3 fruit fly cellular contexts compared by ENCODE assay signal in the genomic region with DNA sequence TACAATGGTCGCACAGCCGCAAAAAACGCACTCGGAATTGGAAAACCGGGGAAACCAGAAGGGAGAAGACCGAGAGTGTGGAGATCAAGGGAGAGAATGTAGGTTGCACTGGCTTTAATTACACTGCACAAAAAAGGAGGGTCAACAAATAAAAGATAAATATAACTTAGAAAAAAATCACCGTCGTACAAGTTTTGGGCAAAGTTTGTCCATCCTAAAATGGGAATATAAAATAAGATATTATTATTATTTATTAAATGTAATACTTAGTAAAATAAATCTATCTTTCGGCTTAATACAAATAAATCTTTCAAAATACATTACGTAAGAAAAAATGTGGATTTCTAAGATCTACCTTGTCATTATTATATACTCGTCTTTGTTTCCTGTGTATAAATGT.
TF ChIP-seq lines count a peak whose summit lies in the region.

No protein-coding gene starts in this region.

- TF ChIP-seq CTCF in whole organism, embryonic (GFP tag; optimal IDR thresholded peaks at IDR 0.05; lab: Kevin White, UChicago), result no peak

TF ChIP-seq in whole organism, embryonic, 481 proteins besides CTCF, POLR2A, EP300 and RAD21:
- TF ChIP-seq phol (tag; optimal IDR thresholded peaks at IDR 0.05; lab: Kevin White, UChicago), result peak; percentile 44
- no peak for TF ChIP-seq sob (GFP tag; IDR thresholded peaks at IDR 0.05; lab: Robert Waterston, UW)
- 0 out of 2 replicates have a peak, but pooled peaks have one; percentile 31 for TF ChIP-seq CG31441 (GFP tag; IDR thresholded peaks at IDR 0.05; lab: Robert Waterston, UW)
- TF ChIP-seq bsh (GFP tag; optimal IDR thresholded peaks at IDR 0.05; lab: Kevin White, UChicago), result peak in 1 of 2 experiments; percentile 12
- TF ChIP-seq CG14710 (tag; optimal IDR thresholded peaks at IDR 0.05; lab: Kevin White, UChicago), result peak; percentile 33
- TF ChIP-seq Abd-B (GFP tag; optimal IDR thresholded peaks at IDR 0.05; lab: Kevin White, UChicago), result peak; percentile 0
- no peak for TF ChIP-seq lov (optimal IDR thresholded peaks at IDR 0.05; lab: Kevin White, UChicago)
- TF ChIP-seq lov (GFP tag; IDR thresholded peaks at IDR 0.05; lab: Robert Waterston, UW), result no peak
- peak; percentile 8 for TF ChIP-seq dmrt11E (tag; optimal IDR thresholded peaks at IDR 0.05; lab: Kevin White, UChicago)
- TF ChIP-seq CG10267 (tag; optimal IDR thresholded peaks at IDR 0.05; lab: Kevin White, UChicago), result peak; percentile 25
- TF ChIP-seq CG2712 (tag; optimal IDR thresholded peaks at IDR 0.05; lab: Kevin White, UChicago), result peak; percentile 61
- peak; percentile 0 for TF ChIP-seq CG8388 (GFP tag; optimal IDR thresholded peaks at IDR 0.05; lab: Kevin White, UChicago)
- no peak for TF ChIP-seq Pdp1 (GFP tag; optimal IDR thresholded peaks at IDR 0.05; lab: Kevin White, UChicago)
- peak; percentile 29 for TF ChIP-seq gem (tag; optimal IDR thresholded peaks at IDR 0.05; lab: Kevin White, UChicago)
- TF ChIP-seq Blimp-1 (GFP tag; optimal IDR thresholded peaks at IDR 0.05; lab: Kevin White, UChicago), result peak; percentile 37
- peak; percentile 21 for TF ChIP-seq nmo (GFP tag; optimal IDR thresholded peaks at IDR 0.05; lab: Kevin White, UChicago)
- peak; percentile 58 for TF ChIP-seq CG18262 (tag; optimal IDR thresholded peaks at IDR 0.05; lab: Kevin White, UChicago)
- peak; percentile 36; the same call in 1 of the 3 replicates for TF ChIP-seq CG17361 (GFP tag; IDR thresholded peaks at IDR 0.05; lab: Robert Waterston, UW)
- TF ChIP-seq ind (GFP tag; optimal IDR thresholded peaks at IDR 0.05; lab: Kevin White, UChicago), result no peak
- peak in 1 of 3 experiments; percentile 31 for TF ChIP-seq lola (GFP tag; optimal IDR thresholded peaks at IDR 0.05; lab: Kevin White, UChicago)
- TF ChIP-seq CG11504 (tag; optimal IDR thresholded peaks at IDR 0.05; lab: Kevin White, UChicago), result peak; percentile 16
- peak; percentile 2 for TF ChIP-seq trem (tag; optimal IDR thresholded peaks at IDR 0.05; lab: Kevin White, UChicago)
- TF ChIP-seq CG10979 (tag; optimal IDR thresholded peaks at IDR 0.05; lab: Kevin White, UChicago), result peak; percentile 56
- no peak for TF ChIP-seq Dip3 (GFP tag; optimal IDR thresholded peaks at IDR 0.05; lab: Kevin White, UChicago)
- TF ChIP-seq CG12236 (GFP tag; optimal IDR thresholded peaks at IDR 0.05; lab: Kevin White, UChicago), result no peak
- TF ChIP-seq esg (GFP tag; conservative IDR thresholded peaks at IDR 0.05; lab: Robert Waterston, UW), result no peak
- TF ChIP-seq CG17829 (tag; optimal IDR thresholded peaks at IDR 0.05; lab: Kevin White, UChicago), result peak; percentile 13

TF ChIP-seq in whole organism, prepupa, 60 proteins besides CTCF, POLR2A, EP300 and RAD21 (continues in another document):
- TF ChIP-seq CG7368 (GFP tag; optimal IDR thresholded peaks at IDR 0.05; lab: Kevin White, UChicago), result no peak
- no peak for TF ChIP-seq cyc (GFP tag; optimal IDR thresholded peaks at IDR 0.05; lab: Kevin White, UChicago)
- TF ChIP-seq CG6854 (GFP tag; optimal IDR thresholded peaks at IDR 0.05; lab: Kevin White, UChicago), result no peak
- TF ChIP-seq CG4318 (GFP tag; optimal IDR thresholded peaks at IDR 0.05; lab: Kevin White, UChicago), result no peak
- no peak for TF ChIP-seq fkh (GFP tag; optimal IDR thresholded peaks at IDR 0.05; lab: Kevin White, UChicago)
- 0 out of 3 replicates have a peak, but pooled peaks have one; percentile 32 for TF ChIP-seq CG8119 (GFP tag; IDR thresholded peaks at IDR 0.05; lab: Robert Waterston, UW)
- TF ChIP-seq CG32006 (GFP tag; optimal IDR thresholded peaks at IDR 0.05; lab: Kevin White, UChicago), result peak; percentile 15
- no peak for TF ChIP-seq Met (GFP tag; optimal IDR thresholded peaks at IDR 0.05; lab: Kevin White, UChicago)
- TF ChIP-seq Blimp-1 (GFP tag; optimal IDR thresholded peaks at IDR 0.05; lab: Kevin White, UChicago), result no peak
- no peak for TF ChIP-seq acj6 (GFP tag; optimal IDR thresholded peaks at IDR 0.05; lab: Kevin White, UChicago)
- peak; percentile 48 for TF ChIP-seq CG15336 (GFP tag; IDR thresholded peaks at IDR 0.05; lab: Robert Waterston, UW)
- TF ChIP-seq spab (GFP tag; optimal IDR thresholded peaks at IDR 0.05; lab: Kevin White, UChicago), result no peak
- no peak for TF ChIP-seq net (GFP tag; optimal IDR thresholded peaks at IDR 0.05; lab: Kevin White, UChicago)
- peak; percentile 15 for TF ChIP-seq achi (GFP tag; optimal IDR thresholded peaks at IDR 0.05; lab: Kevin White, UChicago)
- TF ChIP-seq Sox102F (GFP tag; optimal IDR thresholded peaks at IDR 0.05; lab: Kevin White, UChicago), result no peak
- TF ChIP-seq vri (GFP tag; optimal IDR thresholded peaks at IDR 0.05; lab: Kevin White, UChicago), result no peak
- no peak for TF ChIP-seq CG34406 (GFP tag; optimal IDR thresholded peaks at IDR 0.05; lab: Kevin White, UChicago)
- no peak for TF ChIP-seq Eip75B (GFP tag; optimal IDR thresholded peaks at IDR 0.05; lab: Kevin White, UChicago)
- TF ChIP-seq CG10669 (GFP tag; optimal IDR thresholded peaks at IDR 0.05; lab: Kevin White, UChicago), result no peak
- no peak for TF ChIP-seq CG1621 (tag; optimal IDR thresholded peaks at IDR 0.05; lab: Kevin White, UChicago)
- TF ChIP-seq CG6792 (GFP tag; optimal IDR thresholded peaks at IDR 0.05; lab: Kevin White, UChicago), result no peak
- no peak for TF ChIP-seq dac (GFP tag; optimal IDR thresholded peaks at IDR 0.05; lab: Kevin White, UChicago)
- TF ChIP-seq pdm3 (GFP tag; optimal IDR thresholded peaks at IDR 0.05; lab: Kevin White, UChicago), result no peak
- TF ChIP-seq CG31627 (GFP tag; optimal IDR thresholded peaks at IDR 0.05; lab: Kevin White, UChicago), result no peak
- no peak for TF ChIP-seq CG6808 (GFP tag; optimal IDR thresholded peaks at IDR 0.05; lab: Kevin White, UChicago)
- no peak for TF ChIP-seq CG11902 (GFP tag; optimal IDR thresholded peaks at IDR 0.05; lab: Kevin White, UChicago)
- TF ChIP-seq topi (GFP tag; optimal IDR thresholded peaks at IDR 0.05; lab: Kevin White, UChicago), result no peak
- peak; percentile 0 for TF ChIP-seq CG10631 (GFP tag; optimal IDR thresholded peaks at IDR 0.05; lab: Kevin White, UChicago)
- TF ChIP-seq CG16779 (tag; optimal IDR thresholded peaks at IDR 0.05; lab: Kevin White, UChicago), result no peak
- TF ChIP-seq CG6163 (GFP tag; IDR thresholded peaks at IDR 0.05; lab: Robert Waterston, UW), result no peak; the same call in 2 of the 3 replicates
- TF ChIP-seq svp (GFP tag; lab: Kevin White, UChicago), result no peak
- TF ChIP-seq Gug (GFP tag; IDR thresholded peaks at IDR 0.05; lab: Robert Waterston, UW), result no peak
- TF ChIP-seq CG3919 (GFP tag; optimal IDR thresholded peaks at IDR 0.05; lab: Kevin White, UChicago), result no peak

TF ChIP-seq in whole organism, pupa, 21 proteins besides CTCF, POLR2A, EP300 and RAD21:
- TF ChIP-seq CG8159 (tag; optimal IDR thresholded peaks at IDR 0.05; lab: Kevin White, UChicago) (no peak), CG8301 (tag; optimal IDR thresholded peaks at IDR 0.05; lab: Kevin White, UChicago) (peak; percentile 23), CG14655 (GFP tag; optimal IDR thresholded peaks at IDR 0.05; lab: Kevin White, UChicago) (peak; percentile 53)
TF ChIP-seq in whole organism, pupa: peak in this region for 2.

Comparison
In these comparisons a context has a peak if more than half of its experiments do, and no peak if none do; other contexts are left out.
1. Of the 7 proteins assayed by ChIP-seq in both whole organism, embryonic and whole organism, prepupa: peak only in whole organism, embryonic: Blimp-1; only in whole organism, prepupa: none; in both: none; in neither: 6.